Fruit fly (Drosophila melanogaster) Kc167 (cell line): Measurements from ENCODE around the gene AstA-R1.

Experiments
- Myc ChIP-seq: fragments of >200 bp; optimal IDR thresholded peaks from 2 replicates; lab custom pipeline; 2017; ENCODE audit warnings: missing external identifiers
- Sin3A ChIP-seq: fragments of >200 bp; optimal IDR thresholded peaks from 2 replicates; lab custom pipeline; 2018; ENCODE audit warnings: missing external identifiers
- h ChIP-seq: fragments of >200 bp; optimal IDR thresholded peaks from 3 replicates; lab custom pipeline; 2018; ENCODE audit warnings: missing external identifiers

- TF ChIP-seq h (lab: Kevin White, UChicago): no peak
- no peak for TF ChIP-seq Sin3A (lab: Kevin White, UChicago)
- TF ChIP-seq Myc (lab: Kevin White, UChicago): no peak
These were observed 25.8 kb upstream of the AstA-R1 start for dm6 chrX:3548568-3548967.
